Worm (Caenorhabditis elegans): ENCODE data around the gene F41E6.7.
A peak's percentile ranks its signal among the peaks of the same experiment; 100 is the strongest.

The F41E6.7 gene

ce11 chrV:8606099-8606696, 7.1 kb upstream of the F41E6.7 start, which contains the start of gene vps-60 (continued):
- peak; percentile 61 for TF ChIP-seq F49E8.2 (tag; optimal IDR thresholded peaks at IDR 0.05; ENCODE audit: insufficient read depth)
- peak; percentile 70 for TF ChIP-seq dpl-1 (GFP tag; optimal IDR thresholded peaks at IDR 0.05)
- TF ChIP-seq ztf-28 (GFP tag; IDR thresholded peaks at IDR 0.05): no peak
- peak; percentile 21 to 81 for TF ChIP-seq let-607 (tag; optimal IDR thresholded peaks at IDR 0.05)
- TF ChIP-seq egl-18 (GFP tag; IDR thresholded peaks at IDR 0.05): 0 out of 2 replicates have a peak, but pooled peaks have one; percentile 29
- peak; percentile 68 for TF ChIP-seq ztf-18 (tag; optimal IDR thresholded peaks at IDR 0.05)
- TF ChIP-seq hrde-1 (tag; optimal IDR thresholded peaks at IDR 0.05; ENCODE audit: borderline replicate concordance): no peak
- no peak for TF ChIP-seq bed-1 (GFP tag; IDR thresholded peaks at IDR 0.05)
- TF ChIP-seq T26A5.8 (tag; optimal IDR thresholded peaks at IDR 0.05): no peak
- TF ChIP-seq F22D6.2 (tag; optimal IDR thresholded peaks at IDR 0.05): peak; percentile 21
- no peak for TF ChIP-seq hlh-12 (tag; optimal IDR thresholded peaks at IDR 0.05)
- peak; percentile 92 for TF ChIP-seq nhr-80 (tag; optimal IDR thresholded peaks at IDR 0.05)
- TF ChIP-seq K12H6.12 (tag; optimal IDR thresholded peaks at IDR 0.05): peak; percentile 92
- TF ChIP-seq mel-28 (tag; optimal IDR thresholded peaks at IDR 0.05; ENCODE audit: borderline replicate concordance): no peak
- TF ChIP-seq snpc-1.3 (tag; optimal IDR thresholded peaks at IDR 0.05; ENCODE audit: insufficient read depth): peak; percentile 50
- peak; percentile 86 for TF ChIP-seq Y53G8AR.9 (GFP tag; conservative IDR thresholded peaks at IDR 0.05)
- peak; percentile 98 for TF ChIP-seq madf-10 (tag; optimal IDR thresholded peaks at IDR 0.05)
- no peak for TF ChIP-seq B0261.1 (tag; optimal IDR thresholded peaks at IDR 0.05)
- no peak for TF ChIP-seq F57C9.4 (tag; optimal IDR thresholded peaks at IDR 0.05)
- TF ChIP-seq egl-44 (GFP tag; IDR thresholded peaks at IDR 0.05): peak; percentile 77
- peak; percentile 89 for TF ChIP-seq dox-1 (GFP tag; IDR thresholded peaks at IDR 0.05)
- TF ChIP-seq sptf-2 (GFP tag; optimal IDR thresholded peaks at IDR 0.05): no peak
- peak; percentile 82 for TF ChIP-seq mcd-1 (GFP tag; IDR thresholded peaks at IDR 0.05)
- peak; percentile 21 for TF ChIP-seq ZK185.1 (tag; optimal IDR thresholded peaks at IDR 0.05; ENCODE audit: poor library complexity, severe bottlenecking)
- no peak for TF ChIP-seq F10E7.11 (tag; optimal IDR thresholded peaks at IDR 0.05)
- peak; percentile 62 for TF ChIP-seq lsl-1 (GFP tag; optimal IDR thresholded peaks at IDR 0.05)
- TF ChIP-seq B0035.1 (tag; optimal IDR thresholded peaks at IDR 0.05): no peak
- peak; percentile 95 for TF ChIP-seq atf-7 (tag; optimal IDR thresholded peaks at IDR 0.05)
- TF ChIP-seq tbp1 (GFP tag; optimal IDR thresholded peaks at IDR 0.05): peak; percentile 70
- TF ChIP-seq let-526 (GFP tag; IDR thresholded peaks at IDR 0.05): no peak
- peak; percentile 51 for TF ChIP-seq F23B12.7 (tag; optimal IDR thresholded peaks at IDR 0.05; ENCODE audit: insufficient read depth)
- TF ChIP-seq D2030.7 (GFP tag; IDR thresholded peaks at IDR 0.05): peak; percentile 63
- peak; percentile 78; the same call in 1 of the 2 replicates for TF ChIP-seq pbrm-1 (GFP tag; IDR thresholded peaks at IDR 0.05)
- no peak for TF ChIP-seq Y67H2A.10 (GFP tag; conservative IDR thresholded peaks at IDR 0.05)
- TF ChIP-seq F33H1.4 (GFP tag; IDR thresholded peaks at IDR 0.05): peak; percentile 92
- no peak for TF ChIP-seq B0019.2 (GFP tag; conservative IDR thresholded peaks at IDR 0.05)
- TF ChIP-seq efl-1 (GFP tag; optimal IDR thresholded peaks at IDR 0.05): peak; percentile 67
- TF ChIP-seq Y79H2A.3 (GFP tag; conservative IDR thresholded peaks at IDR 0.05): no peak; the same call in 1 of the 2 replicates
- TF ChIP-seq nhr-90 (tag; optimal IDR thresholded peaks at IDR 0.05): peak; percentile 48
- TF ChIP-seq mes-4 (tag; optimal IDR thresholded peaks at IDR 0.05): no peak
- TF ChIP-seq attf-5 (GFP tag; optimal IDR thresholded peaks at IDR 0.05): peak; percentile 97
- peak; percentile 99 for TF ChIP-seq madf-3 (GFP tag; IDR thresholded peaks at IDR 0.05)
- peak; percentile 66 for TF ChIP-seq rcor-1 (GFP tag; IDR thresholded peaks at IDR 0.05)
- TF ChIP-seq nhr-120 (GFP tag; IDR thresholded peaks at IDR 0.05): no peak
- peak; percentile 83 for TF ChIP-seq Y95B8A.8 (GFP tag; IDR thresholded peaks at IDR 0.05)
- no peak for TF ChIP-seq gei-17 (GFP tag; optimal IDR thresholded peaks at IDR 0.05)
- TF ChIP-seq sdz-38 (tag; optimal IDR thresholded peaks at IDR 0.05): no peak
